Worm (Caenorhabditis elegans) whole organism, mixed stage, embryonic: ENCODE measurements around the gene F48E8.3.
A peak's percentile ranks its signal among the peaks of the same experiment; 100 is the strongest.

Experiments used
- M03D4.4 ChIP-seq: sonication (generic microtip); optimal IDR thresholded peaks from 2 replicates; lab custom pipeline; 2017; ENCODE audit warnings: mild to moderate bottlenecking, missing genetic modification characterization, missing compliant biosample characterization
- bed-3 ChIP-seq: fragments of 200-800 bp; sonication (Bioruptor generic); optimal IDR thresholded peaks from 3 replicates; lab custom pipeline; 2018; ENCODE audit warnings: mild to moderate bottlenecking, missing genetic modification characterization, moderate library complexity, missing compliant biosample characterization
- blmp-1 ChIP-seq: fragments of 150-350 bp; optimal IDR thresholded peaks from 2 replicates; lab custom pipeline; 2014; ENCODE audit warnings: missing biosample characterization, missing genetic modification characterization
- ceh-39 ChIP-seq: fragments of 150-350 bp; optimal IDR thresholded peaks from 2 replicates; lab custom pipeline; 2014; ENCODE audit warnings: missing biosample characterization, missing genetic modification characterization
- ceh-43 ChIP-seq: fragments of 200-800 bp; sonication (Bioruptor generic); optimal IDR thresholded peaks from 2 replicates; lab custom pipeline; 2018; ENCODE audit warnings: mild to moderate bottlenecking, missing genetic modification characterization, moderate library complexity, missing compliant biosample characterization
- ceh-83 ChIP-seq: fragments of 200-800 bp; sonication (Bioruptor generic); optimal IDR thresholded peaks from 2 replicates; lab custom pipeline; 2018; ENCODE audit warnings: mild to moderate bottlenecking, missing genetic modification characterization, missing compliant biosample characterization
- ces-1 ChIP-seq: fragments of 150-350 bp; optimal IDR thresholded peaks from 2 replicates; lab custom pipeline; 2014; ENCODE audit warnings: missing biosample characterization, missing genetic modification reagents, missing genetic modification characterization
- drap-1 ChIP-seq: fragments of 200-800 bp; sonication (Bioruptor generic); optimal IDR thresholded peaks from 3 replicates; lab custom pipeline; 2018; ENCODE audit warnings: mild to moderate bottlenecking, missing genetic modification characterization, missing compliant biosample characterization
- elt-1 ChIP-seq: sonication (generic microtip); optimal IDR thresholded peaks from 2 replicates; lab custom pipeline; 2017; ENCODE audit warnings: missing genetic modification characterization, mild to moderate bottlenecking, missing compliant biosample characterization, antibody characterized with exemption, moderate library complexity, borderline replicate concordance; ENCODE audit not compliant: insufficient read depth
- flh-1 ChIP-seq: fragments of 200-800 bp; sonication (Bioruptor generic); optimal IDR thresholded peaks from 2 replicates; lab custom pipeline; 2018; ENCODE audit warnings: mild to moderate bottlenecking, missing genetic modification characterization, moderate library complexity, missing compliant biosample characterization
- ham-2 ChIP-seq: fragments of 200-800 bp; sonication (Bioruptor generic); optimal IDR thresholded peaks from 2 replicates; lab custom pipeline; 2018; ENCODE audit warnings: mild to moderate bottlenecking, missing genetic modification characterization, missing compliant biosample characterization
- hlh-1 ChIP-seq: fragments of 150-350 bp; optimal IDR thresholded peaks from 2 replicates; lab custom pipeline; 2014; ENCODE audit warnings: missing biosample characterization, missing genetic modification reagents, missing genetic modification characterization
- lin-13 ChIP-seq: fragments of 150-350 bp; optimal IDR thresholded peaks from 2 replicates; lab custom pipeline; 2014; ENCODE audit warnings: missing biosample characterization, missing genetic modification characterization
- lsy-2 ChIP-seq: fragments of 150-350 bp; optimal IDR thresholded peaks from 2 replicates; lab custom pipeline; 2014; ENCODE audit warnings: missing biosample characterization, missing genetic modification characterization
- mab-5 ChIP-seq: fragments of 150-350 bp; optimal IDR thresholded peaks from 2 replicates; lab custom pipeline; 2014; ENCODE audit warnings: missing biosample characterization, missing genetic modification characterization
- mep-1 ChIP-seq: fragments of 150-350 bp; optimal IDR thresholded peaks from 2 replicates; lab custom pipeline; 2017; ENCODE audit warnings: missing biosample characterization, missing genetic modification reagents, missing genetic modification characterization, inconsistent platforms
- mls-2 ChIP-seq: sonication (generic microtip); optimal IDR thresholded peaks from 2 replicates; lab custom pipeline; 2016; ENCODE audit warnings: mild to moderate bottlenecking, missing genetic modification characterization, moderate library complexity, missing compliant biosample characterization
- nhr-2 ChIP-seq: fragments of 150-350 bp; optimal IDR thresholded peaks from 2 replicates; lab custom pipeline; 2014; ENCODE audit warnings: missing biosample characterization, missing genetic modification characterization
- nhr-237 ChIP-seq: fragments of 150-350 bp; optimal IDR thresholded peaks from 2 replicates; lab custom pipeline; 2014; ENCODE audit warnings: missing biosample characterization, missing genetic modification characterization
- nhr-28 ChIP-seq: fragments of 150-350 bp; optimal IDR thresholded peaks from 2 replicates; lab custom pipeline; 2014; ENCODE audit warnings: missing biosample characterization, missing genetic modification characterization
- nhr-76 ChIP-seq: sonication (generic microtip); optimal IDR thresholded peaks from 2 replicates; lab custom pipeline; 2017; ENCODE audit warnings: missing biosample characterization, missing genetic modification characterization
- snpc-4 ChIP-seq: fragments of 150-350 bp; optimal IDR thresholded peaks from 2 replicates; lab custom pipeline; 2014; ENCODE audit warnings: missing biosample characterization, missing genetic modification characterization
- sptf-1 ChIP-seq: sonication (generic microtip); optimal IDR thresholded peaks from 2 replicates; lab custom pipeline; 2017; ENCODE audit warnings: mild to moderate bottlenecking, missing genetic modification characterization, moderate library complexity, missing compliant biosample characterization
- unc-120 ChIP-seq: sonication (generic microtip); optimal IDR thresholded peaks from 2 replicates; lab custom pipeline; 2017; ENCODE audit warnings: missing genetic modification characterization, missing compliant biosample characterization; ENCODE audit not compliant: poor library complexity, severe bottlenecking
- unc-39 ChIP-seq: fragments of 150-350 bp; optimal IDR thresholded peaks from 2 replicates; lab custom pipeline; 2014; ENCODE audit warnings: missing biosample characterization, missing genetic modification characterization
- unc-62 ChIP-seq: fragments of 150-350 bp; optimal IDR thresholded peaks from 2 replicates; lab custom pipeline; 2014; ENCODE audit warnings: missing biosample characterization, missing genetic modification reagents, missing genetic modification characterization
- zip-8 ChIP-seq: fragments of 150-350 bp; optimal IDR thresholded peaks from 2 replicates; lab custom pipeline; 2014; ENCODE audit warnings: missing biosample characterization, missing genetic modification characterization

The F48E8.3 gene

DNA sequence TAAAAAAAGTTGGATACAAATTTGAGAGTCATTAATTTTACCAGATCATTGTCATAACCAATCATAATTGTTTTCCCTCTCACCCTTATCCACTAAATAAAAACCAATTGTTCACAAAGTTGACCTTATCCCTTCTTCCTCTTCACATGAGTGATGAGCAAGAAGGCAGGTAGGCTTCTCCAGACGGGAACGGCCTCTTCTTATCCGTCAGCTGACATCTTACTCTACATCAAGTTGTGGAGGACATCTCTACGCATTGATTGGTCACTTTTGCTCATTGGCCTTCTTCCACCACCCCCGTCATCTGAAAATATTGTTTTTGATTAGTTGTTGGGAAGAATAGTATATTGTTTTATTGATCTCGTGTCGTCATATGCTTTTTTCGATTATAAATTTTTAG is 25.2 kb downstream of the F48E8.3 start:
- TF ChIP-seq mls-2 (tag; lab: Kevin White, UChicago) (no peak), lsy-2 (tag; lab: Kevin White, UChicago) (no peak), zip-8 (tag; lab: Kevin White, UChicago) (no peak), unc-62 (GFP tag; lab: Kevin White, UChicago) (peak; percentile 60), unc-120 (tag; lab: Kevin White, UChicago) (peak; percentile 58), ceh-39 (tag; lab: Kevin White, UChicago) (no peak), nhr-237 (tag; lab: Kevin White, UChicago) (no peak), hlh-1 (peak; percentile 95), drap-1 (no peak), flh-1 (no peak), blmp-1 (no peak)
- TF ChIP-seq, all 35 proteins: peak for 3

DNA sequence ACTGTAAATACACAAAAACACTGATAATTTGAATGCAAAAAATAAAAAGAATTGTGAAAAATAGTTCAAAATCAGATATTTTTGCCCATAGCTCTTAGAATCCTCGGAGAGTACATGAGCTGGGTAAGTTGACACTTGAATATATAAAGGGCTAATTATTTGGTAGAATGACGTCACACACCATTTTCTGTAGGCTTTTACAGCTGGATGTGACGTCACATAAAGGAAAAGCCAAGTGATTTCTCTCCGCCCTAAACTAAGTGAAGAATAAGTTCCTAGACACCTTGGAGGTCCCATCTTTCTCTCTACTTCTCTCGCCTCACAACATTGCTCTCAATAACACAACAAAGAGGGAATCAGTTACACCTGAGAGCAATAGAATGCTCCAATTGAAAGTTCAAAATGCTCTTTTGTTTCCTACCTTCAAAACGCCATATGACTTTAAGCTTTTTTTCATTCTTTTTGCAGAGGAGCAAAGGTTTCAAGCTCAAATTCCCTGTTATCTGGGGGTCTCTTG is 26.0 kb downstream of the F48E8.3 start, which contains the start of gene osg-1:
osg-1 (plus strand) TSS at position 467 of the 517 bp plus-strand sequence.
- TF ChIP-seq ceh-43 (no peak), zip-8 (tag; lab: Kevin White, UChicago) (peak; percentile 98)

- TF ChIP-seq zip-8 (tag; lab: Kevin White, UChicago) (peak; percentile 49), ham-2 (GFP tag; lab: Kevin White, UChicago) (no peak), mab-5 (tag; lab: Kevin White, UChicago) (no peak)
These were observed 34.0 kb downstream of the F48E8.3 start, which contains the start of gene R02F2.8 for ce11 chrIII:5495168-5495567. Gene R02F2.8 (minus strand): TSS chrIII:5495268.

- TF ChIP-seq nhr-237 (tag; lab: Kevin White, UChicago) (no peak), hlh-1 (no peak), nhr-76 (tag; lab: Kevin White, UChicago) (no peak), mls-2 (tag; lab: Kevin White, UChicago) (no peak), unc-39 (no peak), M03D4.4 (tag; lab: Kevin White, UChicago) (no peak), unc-62 (GFP tag; lab: Kevin White, UChicago) (no peak), lsy-2 (tag; lab: Kevin White, UChicago) (peak; percentile 70), drap-1 (no peak), bed-3 (GFP tag; lab: Kevin White, UChicago) (no peak), nhr-2 (tag; lab: Kevin White, UChicago) (no peak), ceh-83 (no peak), ceh-43 (no peak), ces-1 (GFP tag; lab: Kevin White, UChicago) (peak; percentile 76), ceh-39 (tag; lab: Kevin White, UChicago) (peak; percentile 51), mep-1 (tag; lab: Kevin White, UChicago) (peak; percentile 21), sptf-1 (tag; lab: Kevin White, UChicago) (no peak), snpc-4 (tag; lab: Kevin White, UChicago) (no peak), lin-13 (tag; lab: Kevin White, UChicago) (no peak), elt-1 (tag; lab: Kevin White, UChicago) (no peak), unc-120 (tag; lab: Kevin White, UChicago) (no peak), nhr-28 (no peak)
These were observed 37.8 kb downstream of the F48E8.3 start, which contains the start of gene R02F2.9 for ce11 chrIII:5498973-5499372. Gene R02F2.9 (plus strand): TSS chrIII:5499190.

- TF ChIP-seq ces-1 (GFP tag; lab: Kevin White, UChicago) = peak; percentile 12
- TF ChIP-seq ceh-39 (tag; lab: Kevin White, UChicago) = peak; percentile 58
- no peak for TF ChIP-seq nhr-237 (tag; lab: Kevin White, UChicago)
- TF ChIP-seq, all 35 proteins: peak for 2
These were observed 38.8 kb downstream of the F48E8.3 start for ce11 chrIII:5499942-5500341.

- TF ChIP-seq ceh-83 (no peak), nhr-2 (tag; lab: Kevin White, UChicago) (no peak), mab-5 (tag; lab: Kevin White, UChicago) (no peak), unc-39 (no peak)
These were observed 39.6 kb downstream of the F48E8.3 start for ce11 chrIII:5500732-5501131.
